Fruit fly (Drosophila melanogaster): ENCODE data around the gene CG15721.

CG15721 gene

DNA sequence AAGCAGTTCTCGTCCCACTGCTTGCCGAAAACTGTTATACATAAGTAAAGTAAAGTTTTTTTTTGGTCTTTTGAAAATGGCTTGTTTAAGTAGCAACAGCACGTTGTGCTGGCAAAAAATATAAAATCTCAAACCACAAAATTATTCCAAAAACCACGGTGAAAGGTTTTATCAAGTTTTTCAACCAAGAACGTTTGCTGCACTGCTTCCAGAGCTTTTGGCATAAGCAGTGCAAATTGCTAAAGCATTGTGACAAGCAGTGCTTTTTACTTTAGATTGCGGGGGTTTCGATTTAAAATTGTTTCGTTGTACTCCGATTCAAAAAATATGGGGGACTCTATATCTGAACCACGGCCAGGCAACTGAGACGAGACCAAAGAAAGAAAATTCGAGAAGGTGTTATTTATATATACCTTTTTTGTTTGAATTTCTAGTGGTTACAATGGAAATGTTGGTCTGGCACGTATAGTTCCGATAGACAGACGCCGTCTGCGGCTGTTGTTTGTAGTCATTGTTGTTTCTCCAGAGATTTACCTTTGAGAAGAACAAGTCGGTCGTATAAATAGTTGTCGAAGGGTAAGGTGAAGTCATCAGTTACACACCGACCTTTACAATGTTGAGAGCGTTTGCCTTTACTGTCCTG lies 3.1 kb upstream of the CG15721 start, which contains the start of gene Mur11Da (continued):
- 0 out of 2 replicates have a peak, but pooled peaks have one; percentile 9 for TF ChIP-seq CG42726 (GFP tag; IDR thresholded peaks at IDR 0.05; ENCODE audit: partially characterized antibody)
- no peak for TF ChIP-seq dati (GFP tag; IDR thresholded peaks at IDR 0.05)
- TF ChIP-seq CG13894 (tag; optimal IDR thresholded peaks at IDR 0.05): no peak
- no peak for TF ChIP-seq Ssrp (tag; optimal IDR thresholded peaks at IDR 0.05)
- no peak for TF ChIP-seq CG34224 (GFP tag; IDR thresholded peaks at IDR 0.05; ENCODE audit: partially characterized antibody)
- no peak for TF ChIP-seq nerfin-1 (tag; optimal IDR thresholded peaks at IDR 0.05)
- TF ChIP-seq row (GFP tag; IDR thresholded peaks at IDR 0.05): no peak
- peak; percentile 11 for TF ChIP-seq Dp (GFP tag; optimal IDR thresholded peaks at IDR 0.05)
- no peak for TF ChIP-seq H2.0 (GFP tag; IDR thresholded peaks at IDR 0.05)
- TF ChIP-seq az2 (GFP tag; optimal IDR thresholded peaks at IDR 0.05): no peak
- no peak for TF ChIP-seq odd (GFP tag; optimal IDR thresholded peaks at IDR 0.05)
- no peak for TF ChIP-seq schlank (tag; optimal IDR thresholded peaks at IDR 0.05)
- no peak for TF ChIP-seq NC2α (GFP tag; optimal IDR thresholded peaks at IDR 0.05)
- TF ChIP-seq sug (tag; optimal IDR thresholded peaks at IDR 0.05): no peak
- no peak for TF ChIP-seq Taf1 (GFP tag; IDR thresholded peaks at IDR 0.05)
- TF ChIP-seq Poxn (GFP tag; IDR thresholded peaks at IDR 0.05): no peak
- no peak for TF ChIP-seq CG17359 (tag; optimal IDR thresholded peaks at IDR 0.05)
- no peak for TF ChIP-seq E2f2 (GFP tag; IDR thresholded peaks at IDR 0.05)
- TF ChIP-seq zfh1 (GFP tag; IDR thresholded peaks at IDR 0.05): no peak
- TF ChIP-seq YL-1 (GFP tag; optimal IDR thresholded peaks at IDR 0.05): no peak
- TF ChIP-seq CkIIα-i1 (GFP tag; IDR thresholded peaks at IDR 0.05): no peak
- TF ChIP-seq CG17612 (GFP tag; IDR thresholded peaks at IDR 0.05): no peak
- peak; percentile 59 for TF ChIP-seq scrt (GFP tag; optimal IDR thresholded peaks at IDR 0.05)
- TF ChIP-seq CG1647 (GFP tag; optimal IDR thresholded peaks at IDR 0.05): no peak
- TF ChIP-seq lmd (GFP tag; IDR thresholded peaks at IDR 0.05): no peak
- TF ChIP-seq Myb (GFP tag; optimal IDR thresholded peaks at IDR 0.05): peak; percentile 61
- no peak for TF ChIP-seq tna (GFP tag; IDR thresholded peaks at IDR 0.05; ENCODE audit: partially characterized antibody)
- TF ChIP-seq wek (GFP tag; optimal IDR thresholded peaks at IDR 0.05): no peak
- TF ChIP-seq BEAF-32 (GFP tag; optimal IDR thresholded peaks at IDR 0.05): no peak
- TF ChIP-seq Hand (GFP tag; optimal IDR thresholded peaks at IDR 0.05): no peak
- TF ChIP-seq Ets65A (GFP tag): peak; percentile 30
- TF ChIP-seq CG8388 (GFP tag; optimal IDR thresholded peaks at IDR 0.05): no peak

DNA sequence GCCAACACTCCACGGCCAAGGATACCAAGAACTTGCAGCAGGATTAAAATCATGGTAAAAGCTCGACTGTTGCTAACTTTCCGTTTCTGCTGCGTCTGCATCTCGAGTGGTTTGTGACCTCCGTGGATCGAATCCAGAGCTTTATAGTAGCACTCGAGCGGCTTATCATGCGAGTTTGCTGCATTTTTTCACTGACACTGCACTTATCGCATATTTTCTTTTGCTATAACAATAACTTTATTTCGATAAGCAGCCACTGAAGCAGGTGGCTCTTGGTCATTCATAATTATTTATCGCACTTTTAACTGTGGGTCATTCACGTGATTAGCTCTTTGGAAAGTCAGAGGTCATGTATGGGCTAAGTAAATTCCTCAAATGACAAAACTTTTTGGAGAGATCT lies 5.6 kb downstream of the CG15721 start, which contains the start of gene CG12716:
Gene CG12716 (minus strand): TSS at position 101 of the 400 bp plus-strand sequence.
- TF ChIP-seq Atf-2 (GFP tag; optimal IDR thresholded peaks at IDR 0.05): no peak
- TF ChIP-seq CG2116 (GFP tag; optimal IDR thresholded peaks at IDR 0.05): no peak
- no peak for TF ChIP-seq CG3838 (GFP tag; optimal IDR thresholded peaks at IDR 0.05)
- TF ChIP-seq CG7357 (GFP tag; IDR thresholded peaks at IDR 0.05): no peak
- no peak for TF ChIP-seq Chrac-16 (GFP tag; optimal IDR thresholded peaks at IDR 0.05)
- no peak for TF ChIP-seq CG13624 (GFP tag; optimal IDR thresholded peaks at IDR 0.05)
- TF ChIP-seq CG30020 (tag; optimal IDR thresholded peaks at IDR 0.05): no peak
- TF ChIP-seq CG8944 (GFP tag; optimal IDR thresholded peaks at IDR 0.05): no peak
- no peak for TF ChIP-seq Dad (GFP tag; optimal IDR thresholded peaks at IDR 0.05)
- TF ChIP-seq otp (GFP tag; IDR thresholded peaks at IDR 0.05): no peak
